Fruit fly (Drosophila melanogaster) whole organism, embryonic: Measurements from ENCODE around the gene SCCRO.

Experiments used
- Atf-2 ChIP-seq: fragments of 200-800 bp; sonication (Bioruptor generic); optimal IDR thresholded peaks from 2 replicates; lab custom pipeline; 2016; ENCODE audit warnings: missing biosample characterization, missing genetic modification characterization
- Bteb2 ChIP-seq: fragments of 200-800 bp; sonication (Bioruptor generic); optimal IDR thresholded peaks from 2 replicates; lab custom pipeline; 2016; ENCODE audit warnings: missing biosample characterization, missing genetic modification characterization
- CG10543 ChIP-seq: fragments of 200-800 bp; sonication (Bioruptor generic); optimal IDR thresholded peaks from 3 replicates; lab custom pipeline; 2017; ENCODE audit warnings: missing biosample characterization, mild to moderate bottlenecking, missing genetic modification characterization, moderate library complexity
- CG11247 ChIP-seq: fragments of 200-800 bp; sonication (Bioruptor generic); IDR thresholded peaks from 2 replicates; pipeline ENCODE4 v1.3.6; 2022; ENCODE audit warnings: missing biosample characterization, missing genetic modification characterization
- CG12744 ChIP-seq: fragments of 200-800 bp; sonication (Bioruptor generic); optimal IDR thresholded peaks from 2 replicates; lab custom pipeline; 2016; ENCODE audit warnings: missing biosample characterization, missing genetic modification characterization
- CG14050 ChIP-seq: fragments of 200-800 bp; sonication (Bioruptor generic); IDR thresholded peaks from 3 replicates; pipeline ENCODE4 v1.3.6; 2022; ENCODE audit warnings: missing biosample characterization, missing genetic modification characterization
- CG14965 ChIP-seq: fragments of 200-800 bp; sonication (Bioruptor generic); optimal IDR thresholded peaks from 2 replicates; lab custom pipeline; 2016; ENCODE audit warnings: missing biosample characterization, missing genetic modification characterization, borderline replicate concordance
- CG15696 ChIP-seq: fragments of 200-800 bp; sonication (Bioruptor generic); optimal IDR thresholded peaks from 2 replicates; lab custom pipeline; 2019; ENCODE audit warnings: missing biosample characterization, mild to moderate bottlenecking, missing genetic modification characterization, moderate library complexity
- CG1647 ChIP-seq: fragments of 200-800 bp; sonication (Bioruptor generic); optimal IDR thresholded peaks from 3 replicates; lab custom pipeline; 2016; ENCODE audit warnings: missing biosample characterization, missing genetic modification characterization
- CG2875 ChIP-seq: fragments of 200-800 bp; sonication (Bioruptor generic); optimal IDR thresholded peaks from 2 replicates; lab custom pipeline; 2017; ENCODE audit warnings: missing biosample characterization, mild to moderate bottlenecking, missing genetic modification characterization, missing genetic modification reagents
- CG33213 ChIP-seq: fragments of 200-800 bp; sonication (Bioruptor generic); optimal IDR thresholded peaks from 3 replicates; lab custom pipeline; 2016; ENCODE audit warnings: missing biosample characterization, missing genetic modification characterization
- CG33557 ChIP-seq: fragments of 200-800 bp; sonication (Bioruptor generic); optimal IDR thresholded peaks from 2 replicates; lab custom pipeline; 2019; ENCODE audit warnings: missing biosample characterization, mild to moderate bottlenecking, missing genetic modification characterization, moderate library complexity
- CG3407 ChIP-seq: fragments of 200-800 bp; sonication (Bioruptor generic); optimal IDR thresholded peaks from 2 replicates; lab custom pipeline; 2018; ENCODE audit warnings: missing biosample characterization, mild to moderate bottlenecking, missing genetic modification characterization
- CG3726 ChIP-seq: fragments of 200-800 bp; sonication (Bioruptor generic); IDR thresholded peaks from 3 replicates; pipeline ENCODE4, ENCODE4 v1.3.6; 2022; ENCODE audit warnings: missing biosample characterization, missing genetic modification characterization
- CG43689 ChIP-seq: fragments of 200-800 bp; sonication (Bioruptor generic); IDR thresholded peaks from 2 replicates; pipeline ENCODE4 v1.3.6; 2022; ENCODE audit warnings: missing biosample characterization, missing genetic modification characterization
- CG7839 ChIP-seq: fragments of 200-800 bp; sonication (Bioruptor generic); optimal IDR thresholded peaks from 3 replicates; lab custom pipeline; 2018; ENCODE audit warnings: missing biosample characterization, mild to moderate bottlenecking, missing genetic modification characterization, moderate library complexity
- CG8924 ChIP-seq: fragments of 200-800 bp; optimal IDR thresholded peaks from 3 replicates; lab custom pipeline; 2019; ENCODE audit warnings: missing biosample characterization, mild to moderate bottlenecking, missing genetic modification characterization, moderate library complexity
- CG8944 ChIP-seq: fragments of 200-800 bp; sonication (Bioruptor generic); optimal IDR thresholded peaks from 3 replicates; lab custom pipeline; 2016; ENCODE audit warnings: missing biosample characterization, missing genetic modification characterization
- CHES-1-like ChIP-seq: fragments of 200-800 bp; sonication (Bioruptor generic); optimal IDR thresholded peaks from 2 replicates; lab custom pipeline; 2016; ENCODE audit warnings: missing biosample characterization, missing genetic modification characterization
- D ChIP-seq, 2 experiments: fragments of 200-800 bp in 1 of 2; fragments of >200 bp in 1 of 2; sonication (Bioruptor generic) in 1 of 2; optimal IDR thresholded peaks; 2 replicates in 1 of 2; 3 replicates in 1 of 2; lab custom pipeline; 2017; ENCODE audit warnings: mild to moderate bottlenecking in 1 of 2, missing biosample characterization in 1 of 2, missing genetic modification characterization in 1 of 2, missing genetic modification reagents in 1 of 2
- Dll ChIP-seq: fragments of 200-800 bp; sonication (Bioruptor generic); IDR thresholded peaks from 4 replicates; pipeline ENCODE4 v1.3.6; 2022; ENCODE audit warnings: missing biosample characterization, missing genetic modification characterization; ENCODE audit not compliant: partially characterized antibody
- Ets65A ChIP-seq: fragments of 200-800 bp; sonication (Bioruptor generic); peaks from one replicate; lab custom pipeline; 2016; ENCODE audit warnings: missing biosample characterization, missing genetic modification characterization
- Fer3 ChIP-seq: fragments of 200-800 bp; sonication (Bioruptor generic); optimal IDR thresholded peaks from 2 replicates; lab custom pipeline; 2018; ENCODE audit warnings: missing biosample characterization, mild to moderate bottlenecking, missing genetic modification characterization, moderate library complexity
- H15 ChIP-seq: fragments of 200-800 bp; sonication (Bioruptor generic); IDR thresholded peaks from 3 replicates; pipeline ENCODE4 v1.3.6; 2022; ENCODE audit warnings: missing biosample characterization, missing genetic modification characterization
- Max ChIP-seq: fragments of 200-800 bp; sonication (Bioruptor generic); optimal IDR thresholded peaks from 2 replicates; lab custom pipeline; 2016; ENCODE audit warnings: missing biosample characterization, mild to moderate bottlenecking, missing genetic modification characterization
- Nf-YA ChIP-seq: fragments of 200-800 bp; sonication (Bioruptor generic); IDR thresholded peaks from 2 replicates; pipeline ENCODE4 v1.3.6; 2022; ENCODE audit warnings: missing biosample characterization, missing genetic modification characterization
- Rfx ChIP-seq: fragments of 200-800 bp; sonication (Bioruptor generic); IDR thresholded peaks from 2 replicates; pipeline ENCODE4 v1.3.6; 2022; ENCODE audit warnings: missing biosample characterization, missing genetic modification characterization
- Tbp ChIP-seq: fragments of >200 bp; optimal IDR thresholded peaks from 2 replicates; lab custom pipeline; 2018; ENCODE audit warnings: missing biosample characterization, missing genetic modification characterization
- amos ChIP-seq: fragments of 200-800 bp; sonication (Bioruptor generic); IDR thresholded peaks from 2 replicates; pipeline ENCODE4 v1.3.6; 2022; ENCODE audit warnings: missing biosample characterization, missing genetic modification characterization; ENCODE audit not compliant: partially characterized antibody
- ato ChIP-seq: fragments of 200-800 bp; sonication (Bioruptor generic); IDR thresholded peaks from 2 replicates; pipeline ENCODE4 v1.3.6; 2022; ENCODE audit warnings: missing biosample characterization, missing genetic modification characterization; ENCODE audit not compliant: partially characterized antibody
- cas ChIP-seq: fragments of 200-800 bp; sonication (Bioruptor generic); IDR thresholded peaks from 2 replicates; pipeline ENCODE4 v1.3.6; 2022; ENCODE audit warnings: missing biosample characterization, missing genetic modification characterization
- dan ChIP-seq: fragments of 200-800 bp; sonication (Bioruptor generic); IDR thresholded peaks from 2 replicates; pipeline ENCODE4 v1.3.6; 2022; ENCODE audit warnings: missing biosample characterization, missing genetic modification characterization
- dimm ChIP-seq: fragments of 200-800 bp; sonication (Bioruptor generic); IDR thresholded peaks from 2 replicates; pipeline ENCODE4 v1.3.6; 2022; ENCODE audit warnings: missing biosample characterization, missing genetic modification characterization
- dmrt11E ChIP-seq: fragments of 200-800 bp; sonication (Bioruptor generic); optimal IDR thresholded peaks from 3 replicates; lab custom pipeline; 2018; ENCODE audit warnings: missing biosample characterization, mild to moderate bottlenecking, missing genetic modification characterization, moderate library complexity
- gem ChIP-seq: fragments of 200-800 bp; sonication (Bioruptor generic); optimal IDR thresholded peaks from 2 replicates; lab custom pipeline; 2019; ENCODE audit warnings: missing biosample characterization, mild to moderate bottlenecking, missing genetic modification characterization, moderate library complexity
- gsb ChIP-seq: fragments of 200-800 bp; sonication (Bioruptor generic); IDR thresholded peaks from 2 replicates; pipeline ENCODE4 v1.3.6; 2022; ENCODE audit warnings: missing biosample characterization, missing genetic modification characterization
- hbn ChIP-seq: fragments of 200-800 bp; sonication (Bioruptor generic); IDR thresholded peaks from 2 replicates; pipeline ENCODE4 v1.3.6; 2022; ENCODE audit warnings: missing biosample characterization, missing genetic modification characterization; ENCODE audit not compliant: partially characterized antibody
- knrl ChIP-seq: fragments of 200-800 bp; sonication (Bioruptor generic); IDR thresholded peaks from 3 replicates; pipeline ENCODE4 v1.3.6; 2022; ENCODE audit warnings: missing biosample characterization, missing genetic modification characterization; ENCODE audit not compliant: partially characterized antibody
- luna ChIP-seq: fragments of 200-800 bp; sonication (Bioruptor generic); optimal IDR thresholded peaks from 2 replicates; lab custom pipeline; 2016; ENCODE audit warnings: missing biosample characterization, missing genetic modification characterization
- pan ChIP-seq, 4 experiments: fragments of >200 bp in 3 of 4; fragments of 200-800 bp in 1 of 4; sonication (Bioruptor generic) in 1 of 4; optimal IDR thresholded peaks in 3 of 4; IDR thresholded peaks in 1 of 4; 2 replicates each; pipeline versions ENCODE4 v1.3.6 to Lab custom; 2017 to 2022; ENCODE audit warnings: missing biosample characterization in 2 of 4, missing genetic modification characterization in 2 of 4, mixed read lengths in 1 of 4
- row ChIP-seq: fragments of 200-800 bp; sonication (Bioruptor generic); IDR thresholded peaks from 3 replicates; pipeline ENCODE4 v1.3.6; 2022; ENCODE audit warnings: missing biosample characterization, missing genetic modification characterization
- run ChIP-seq: fragments of 200-800 bp; sonication (Bioruptor generic); optimal IDR thresholded peaks from 3 replicates; lab custom pipeline; 2018; ENCODE audit warnings: missing biosample characterization, mild to moderate bottlenecking, missing genetic modification characterization
- salm ChIP-seq: fragments of 200-800 bp; sonication (Bioruptor generic); optimal IDR thresholded peaks from 2 replicates; lab custom pipeline; 2018; ENCODE audit warnings: missing biosample characterization, mild to moderate bottlenecking, missing genetic modification characterization
- sens-2 ChIP-seq: fragments of 200-800 bp; sonication (Bioruptor generic); IDR thresholded peaks from 2 replicates; pipeline ENCODE4 v1.3.6; 2022; ENCODE audit warnings: missing biosample characterization, missing genetic modification characterization
- sqz ChIP-seq: fragments of 200-800 bp; sonication (Bioruptor generic); optimal IDR thresholded peaks from 3 replicates; lab custom pipeline; 2018; ENCODE audit warnings: missing biosample characterization, mild to moderate bottlenecking, missing genetic modification characterization
- sug ChIP-seq: fragments of 200-800 bp; optimal IDR thresholded peaks from 2 replicates; lab custom pipeline; 2019; ENCODE audit warnings: missing biosample characterization, mild to moderate bottlenecking, missing genetic modification characterization, moderate library complexity
- unc-4 ChIP-seq: fragments of 200-800 bp; sonication (Bioruptor generic); IDR thresholded peaks from 2 replicates; pipeline ENCODE4 v1.3.6; 2022; ENCODE audit warnings: missing biosample characterization, missing genetic modification characterization; ENCODE audit not compliant: partially characterized antibody
- vfl ChIP-seq: fragments of 200-800 bp; sonication (Bioruptor generic); optimal IDR thresholded peaks from 2 replicates; lab custom pipeline; 2016; ENCODE audit warnings: missing biosample characterization, missing genetic modification characterization
- yki ChIP-seq: fragments of >200 bp; optimal IDR thresholded peaks from 3 replicates; lab custom pipeline; 2018

SCCRO gene

DNA sequence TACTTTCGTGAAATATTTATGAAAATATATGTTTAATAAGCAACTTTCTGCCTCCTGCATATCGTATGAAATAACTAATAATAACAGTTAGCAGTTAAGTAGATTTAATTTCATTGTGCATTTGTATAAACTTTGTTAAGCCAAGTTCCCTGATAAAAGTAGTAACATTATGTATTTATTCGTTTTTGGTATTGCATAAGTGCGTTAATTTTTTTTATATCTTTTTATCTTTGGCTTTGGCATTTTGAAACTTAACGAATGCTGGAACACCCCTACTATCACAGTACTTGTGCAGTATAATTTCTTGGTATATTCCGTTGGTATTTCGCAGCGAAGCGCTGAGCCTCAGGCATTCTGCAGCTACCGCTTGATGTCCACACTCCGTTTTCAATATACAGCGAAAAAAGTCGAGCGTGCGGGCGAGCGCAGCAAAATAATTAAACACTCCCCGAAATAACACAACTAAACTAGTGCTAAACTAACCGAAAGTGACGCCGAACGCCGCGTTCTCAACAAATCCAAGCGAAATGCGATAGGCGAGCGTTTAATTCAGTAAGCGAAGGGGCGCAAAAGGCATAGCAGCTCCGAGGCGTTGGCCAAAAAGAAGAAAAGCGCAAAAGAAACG lies 25.4 kb downstream of the SCCRO start, which contains the start of gene RhoGAP71E (continued):
- TF ChIP-seq CG8924 (tag; lab: Kevin White, UChicago) (peak; percentile 74), CG11247 (GFP tag; lab: Robert Waterston, UW) (peak; percentile 39; the same call in 1 of the 2 replicates), CG2875 (GFP tag; lab: Kevin White, UChicago) (no peak), CG12744 (GFP tag; lab: Kevin White, UChicago) (no peak), luna (GFP tag; lab: Kevin White, UChicago) (no peak), salm (tag; lab: Kevin White, UChicago) (no peak), knrl (GFP tag; lab: Robert Waterston, UW) (no peak), CG3726 (peak; percentile 4; the same call in 1 of the 3 replicates), Rfx (GFP tag; lab: Robert Waterston, UW) (peak; percentile 74), Dll (GFP tag; lab: Robert Waterston, UW) (no peak; the same call in 3 of the 4 replicates), Nf-YA (0 out of 2 replicates have a peak, but pooled peaks have one; percentile 30), CG14050 (GFP tag; lab: Robert Waterston, UW) (no peak), CG10543 (GFP tag; lab: Kevin White, UChicago) (peak; percentile 54), CG43689 (GFP tag; lab: Robert Waterston, UW) (no peak), CG33557 (GFP tag; lab: Kevin White, UChicago) (no peak), CG14965 (GFP tag; lab: Kevin White, UChicago) (no peak), cas (peak; percentile 51; the same call in 1 of the 2 replicates), D (optimal IDR thresholded peaks at IDR 0.05; lab: Kevin White, UChicago) (no peak), D (GFP tag; optimal IDR thresholded peaks at IDR 0.05; lab: Kevin White, UChicago) (peak; percentile 40), Bteb2 (GFP tag; lab: Kevin White, UChicago) (peak; percentile 8), CG8944 (no peak), CG33213 (GFP tag; lab: Kevin White, UChicago) (peak; percentile 51), gem (tag; lab: Kevin White, UChicago) (peak; percentile 41), dimm (no peak), pan (optimal IDR thresholded peaks at IDR 0.05; lab: Kevin White, UChicago) (no peak), pan (GFP tag; optimal IDR thresholded peaks at IDR 0.05 in 1 of 2, IDR thresholded peaks at IDR 0.05 in 1 of 2) (peak in 1 of 2 experiments; percentile 53), Atf-2 (no peak), dan (no peak), gsb (no peak), dmrt11E (tag; lab: Kevin White, UChicago) (peak; percentile 21), CG7839 (tag; lab: Kevin White, UChicago) (peak; percentile 44), yki (lab: Kevin White, UChicago) (no peak), Tbp (GFP tag; lab: Kevin White, UChicago) (no peak), CG3407 (GFP tag; lab: Kevin White, UChicago) (no peak), sug (tag; lab: Kevin White, UChicago) (peak; percentile 57), amos (no peak; the same call in 1 of the 2 replicates), row (GFP tag; lab: Robert Waterston, UW) (peak; percentile 68), Ets65A (GFP tag; lab: Kevin White, UChicago) (peak; percentile 27), hbn (GFP tag; lab: Robert Waterston, UW) (no peak), sqz (GFP tag; lab: Kevin White, UChicago) (no peak), CG1647 (GFP tag; lab: Kevin White, UChicago) (peak; percentile 19), H15 (GFP tag; lab: Robert Waterston, UW) (no peak), vfl (GFP tag; lab: Kevin White, UChicago) (no peak), run (tag; lab: Kevin White, UChicago) (peak; percentile 25), sens-2 (GFP tag; lab: Robert Waterston, UW) (no peak), unc-4 (peak; percentile 46; the same call in 1 of the 2 replicates), CHES-1-like (GFP tag; lab: Kevin White, UChicago) (peak; percentile 23), ato (GFP tag; lab: Robert Waterston, UW) (peak; percentile 52; the same call in 1 of the 2 replicates), CG15696 (tag; lab: Kevin White, UChicago) (no peak), Max (peak; percentile 29), Fer3 (tag; lab: Kevin White, UChicago) (peak; percentile 31)
